Worm (Caenorhabditis elegans) whole organism, L4 larva: ENCODE results near the gene C16C8.25.
A peak's percentile ranks its signal among the peaks of the same experiment; 100 is the strongest.

ENCODE experiments used
- F10B5.3 ChIP-seq: sonication (generic microtip); optimal IDR thresholded peaks from 2 replicates; lab custom pipeline; 2016; ENCODE audit warnings: mild to moderate bottlenecking, missing genetic modification characterization, missing compliant biosample characterization
- F44E2.7 ChIP-seq: fragments of 200-800 bp; sonication (Bioruptor generic); IDR thresholded peaks from 2 replicates; pipeline ENCODE4 v2.1.2; 2022; ENCODE audit warnings: missing genetic modification characterization, missing compliant biosample characterization
- T26A8.4 ChIP-seq: fragments of 200-800 bp; sonication (Bioruptor generic); IDR thresholded peaks from 2 replicates; pipeline ENCODE4 v1.3.6; 2022; ENCODE audit warnings: missing genetic modification characterization, missing compliant biosample characterization
- Y48G9A.11 ChIP-seq: fragments of 200-800 bp; sonication (Bioruptor generic); IDR thresholded peaks from 2 replicates; pipeline ENCODE4 v1.3.6; 2022; ENCODE audit warnings: missing genetic modification reagents, missing genetic modification characterization, missing compliant biosample characterization
- Y75B8A.6 ChIP-seq: fragments of 200-800 bp; sonication (Bioruptor generic); IDR thresholded peaks from 2 replicates; pipeline ENCODE4 v1.3.6; 2022; ENCODE audit warnings: missing genetic modification reagents, missing genetic modification characterization, missing compliant biosample characterization
- ZK546.5 ChIP-seq, 2 experiments: sonication (generic microtip); optimal IDR thresholded peaks; 2 replicates each; lab custom pipeline; 2017; ENCODE audit warnings: missing biosample characterization in 2 of 2, missing genetic modification characterization in 2 of 2
- aha-1 ChIP-seq: fragments of 150-350 bp; peaks from one replicate; lab custom pipeline; 2014; ENCODE audit warnings: missing biosample characterization, missing genetic modification characterization
- arid-1 ChIP-seq: fragments of 200-800 bp; sonication (Bioruptor generic); conservative IDR thresholded peaks from 2 replicates; pipeline ENCODE4 v1.3.6; 2022; ENCODE audit warnings: missing genetic modification reagents, missing genetic modification characterization, missing compliant biosample characterization
- ces-1 ChIP-seq: fragments of 150-350 bp; sonication (generic microtip); optimal IDR thresholded peaks from 4 replicates; lab custom pipeline; 2014; ENCODE audit warnings: missing biosample characterization, missing genetic modification reagents, missing genetic modification characterization
- cey-2 ChIP-seq: sonication (generic microtip); optimal IDR thresholded peaks from 3 replicates; lab custom pipeline; 2017; ENCODE audit warnings: missing genetic modification characterization, mild to moderate bottlenecking, missing compliant biosample characterization, antibody characterized with exemption, borderline replicate concordance; ENCODE audit not compliant: insufficient read depth
- daf-12 ChIP-seq: fragments of 150-350 bp; optimal IDR thresholded peaks from 2 replicates; lab custom pipeline; 2014; ENCODE audit warnings: missing biosample characterization, missing genetic modification reagents, missing genetic modification characterization
- daf-8 ChIP-seq: fragments of 200-800 bp; sonication (Bioruptor generic); IDR thresholded peaks from 2 replicates; pipeline ENCODE4 v1.3.6; 2022; ENCODE audit warnings: missing genetic modification characterization, missing compliant biosample characterization
- dmd-6 ChIP-seq: fragments of 200-800 bp; sonication (Bioruptor generic); IDR thresholded peaks from 2 replicates; pipeline ENCODE4 v1.3.6; 2022; ENCODE audit warnings: missing genetic modification reagents, missing genetic modification characterization, missing compliant biosample characterization
- dmd-8 ChIP-seq: fragments of 200-800 bp; sonication (Bioruptor generic); IDR thresholded peaks from 2 replicates; pipeline ENCODE4 v1.3.6; 2022; ENCODE audit warnings: missing genetic modification characterization, missing compliant biosample characterization
- dmd-9 ChIP-seq: fragments of 200-800 bp; sonication (Bioruptor generic); IDR thresholded peaks from 2 replicates; pipeline ENCODE4 v1.3.6; 2022; ENCODE audit warnings: missing genetic modification reagents, missing genetic modification characterization, missing compliant biosample characterization
- egl-27 ChIP-seq: sonication (generic microtip); optimal IDR thresholded peaks from 3 replicates; lab custom pipeline; 2017; ENCODE audit warnings: missing biosample characterization, missing genetic modification reagents, missing genetic modification characterization
- hlh-11 ChIP-seq: fragments of 200-800 bp; sonication (Bioruptor generic); optimal IDR thresholded peaks from 2 replicates; lab custom pipeline; 2018; ENCODE audit warnings: mild to moderate bottlenecking, missing genetic modification characterization, missing compliant biosample characterization
- lin-15B ChIP-seq: fragments of 150-350 bp; sonication (generic microtip); optimal IDR thresholded peaks from 3 replicates; lab custom pipeline; 2014; ENCODE audit warnings: missing biosample characterization, missing genetic modification characterization
- lin-39 ChIP-seq: fragments of 150-350 bp; optimal IDR thresholded peaks from 2 replicates; lab custom pipeline; 2014; ENCODE audit warnings: missing biosample characterization, missing genetic modification reagents, missing genetic modification characterization
- mxl-3 ChIP-seq: fragments of 200-800 bp; sonication (Bioruptor generic); optimal IDR thresholded peaks from 2 replicates; lab custom pipeline; 2018; ENCODE audit warnings: mild to moderate bottlenecking, missing genetic modification characterization, missing compliant biosample characterization
- nhr-10 ChIP-seq: fragments of 150-350 bp; optimal IDR thresholded peaks from 2 replicates; lab custom pipeline; 2014; ENCODE audit warnings: missing biosample characterization, missing genetic modification characterization
- nhr-11 ChIP-seq: fragments of 150-350 bp; optimal IDR thresholded peaks from 2 replicates; lab custom pipeline; 2014; ENCODE audit warnings: missing biosample characterization, missing genetic modification characterization
- nhr-25 ChIP-seq: sonication (generic microtip); optimal IDR thresholded peaks from 2 replicates; lab custom pipeline; 2017; ENCODE audit warnings: missing genetic modification characterization, mild to moderate bottlenecking, missing compliant biosample characterization, antibody characterized with exemption, moderate library complexity, borderline replicate concordance; ENCODE audit not compliant: insufficient read depth
- nhr-28 ChIP-seq: fragments of 150-350 bp; optimal IDR thresholded peaks from 2 replicates; lab custom pipeline; 2014; ENCODE audit warnings: missing biosample characterization, missing genetic modification characterization
- nhr-41 ChIP-seq: fragments of 200-800 bp; sonication (Bioruptor generic); IDR thresholded peaks from 2 replicates; pipeline ENCODE4 v1.3.6; 2022; ENCODE audit warnings: missing genetic modification reagents, missing genetic modification characterization, missing compliant biosample characterization
- pha-4 ChIP-seq, 2 experiments: fragments of 150-350 bp in 1 of 2; fragments of 200-800 bp in 1 of 2; sonication (Bioruptor generic) in 1 of 2; IDR thresholded peaks in 1 of 2; optimal IDR thresholded peaks in 1 of 2; 2 replicates each; pipeline versions ENCODE4 v1.3.6 to Lab custom; 2014 to 2022; ENCODE audit warnings: missing genetic modification characterization in 2 of 2, missing genetic modification reagents in 2 of 2, missing biosample characterization in 1 of 2, missing compliant biosample characterization in 1 of 2
- php-3 ChIP-seq: fragments of 200-800 bp; sonication (Bioruptor generic); IDR thresholded peaks from 2 replicates; pipeline ENCODE4 v1.3.6; 2022; ENCODE audit warnings: missing genetic modification reagents, missing genetic modification characterization, missing compliant biosample characterization
- set-16 ChIP-seq: fragments of 200-800 bp; sonication (Bioruptor generic); IDR thresholded peaks from 2 replicates; pipeline ENCODE4 v1.3.6; 2022; ENCODE audit warnings: missing genetic modification reagents, missing genetic modification characterization, missing compliant biosample characterization
- snpc-4 ChIP-seq: fragments of 150-350 bp; optimal IDR thresholded peaks from 2 replicates; lab custom pipeline; 2014; ENCODE audit warnings: missing biosample characterization, missing genetic modification characterization
- spr-1 ChIP-seq: sonication (generic microtip); optimal IDR thresholded peaks from 2 replicates; lab custom pipeline; 2016; ENCODE audit warnings: mild to moderate bottlenecking, missing genetic modification characterization, missing compliant biosample characterization
- tra-1 ChIP-seq: fragments of 200-800 bp; sonication (Bioruptor generic); IDR thresholded peaks from 2 replicates; pipeline ENCODE4 v1.3.6; 2022; ENCODE audit warnings: missing genetic modification reagents, missing genetic modification characterization, missing compliant biosample characterization
- unc-130 ChIP-seq: sonication (generic microtip); optimal IDR thresholded peaks from 2 replicates; lab custom pipeline; 2016; ENCODE audit warnings: missing genetic modification reagents, missing genetic modification characterization, missing compliant biosample characterization
- unc-62 ChIP-seq, 3 experiments: fragments of 150-350 bp in 1 of 3; sonication (generic microtip); optimal IDR thresholded peaks in 2 of 3; peaks in 1 of 3; 1 replicate in 1 of 3; 2 replicates in 2 of 3; lab custom pipeline; 2014 to 2017; ENCODE audit warnings: missing biosample characterization in 3 of 3, missing genetic modification characterization in 3 of 3, missing genetic modification reagents in 3 of 3, missing genotype in 1 of 3
- vab-7 ChIP-seq: fragments of 200-800 bp; sonication (Bioruptor generic); IDR thresholded peaks from 2 replicates; pipeline ENCODE4 v1.3.6; 2022; ENCODE audit warnings: missing genetic modification reagents, missing genetic modification characterization, missing compliant biosample characterization
- zfp-3 ChIP-seq: fragments of 200-800 bp; sonication (Bioruptor generic); conservative IDR thresholded peaks from 2 replicates; pipeline ENCODE4 v1.3.6; 2022; ENCODE audit warnings: missing genetic modification reagents, missing genetic modification characterization, missing compliant biosample characterization
- ztf-7 ChIP-seq: fragments of 150-350 bp; optimal IDR thresholded peaks from 2 replicates; lab custom pipeline; 2014; ENCODE audit warnings: missing biosample characterization, missing genetic modification characterization

C16C8.25 gene

DNA sequence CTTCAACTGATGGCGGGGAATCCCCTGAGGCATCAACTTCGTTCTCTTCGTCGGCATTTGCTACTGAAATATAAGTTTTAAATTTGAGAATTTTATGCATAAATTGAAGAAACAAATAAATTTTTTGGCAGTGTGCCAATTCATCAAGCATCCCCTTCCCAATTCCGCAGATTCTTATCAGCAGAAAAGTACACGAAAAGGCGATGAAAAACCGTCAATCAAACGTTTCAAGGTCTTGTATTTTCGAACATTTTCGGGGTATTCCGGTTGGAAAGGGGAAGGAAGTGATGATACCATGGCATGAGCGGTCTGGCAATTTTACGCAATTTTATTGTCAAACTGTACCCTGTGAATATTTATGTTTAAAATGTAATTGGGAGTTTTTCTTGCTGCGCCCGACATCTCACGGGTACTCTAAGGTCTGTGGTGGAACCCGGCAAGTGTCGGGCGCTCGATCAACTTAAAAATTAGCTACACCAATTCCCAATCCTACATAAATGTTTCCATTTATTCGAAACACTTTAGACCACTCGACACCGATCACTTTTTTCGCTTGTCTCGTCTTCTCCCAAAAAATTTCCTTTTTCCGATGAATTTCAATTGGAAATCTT is 14.0 kb upstream of the C16C8.25 start:
- TF ChIP-seq spr-1, result no peak
- no peak for TF ChIP-seq mxl-3
- TF ChIP-seq nhr-25 (tag; lab: Kevin White, UChicago), result peak; percentile 16
- TF ChIP-seq tra-1 (GFP tag; lab: Robert Waterston, UW), result no peak
- TF ChIP-seq php-3 (GFP tag; lab: Robert Waterston, UW), result no peak
- TF ChIP-seq nhr-11 (tag; lab: Kevin White, UChicago), result no peak
- no peak for TF ChIP-seq zfp-3 (GFP tag; lab: Robert Waterston, UW)
- no peak for TF ChIP-seq ztf-7 (tag; lab: Kevin White, UChicago)
- no peak for TF ChIP-seq ces-1 (GFP tag; lab: Kevin White, UChicago)
- TF ChIP-seq F10B5.3 (tag; lab: Kevin White, UChicago), result no peak
- TF ChIP-seq dmd-8, result no peak
- peak; percentile 55 for TF ChIP-seq dmd-6 (GFP tag; lab: Robert Waterston, UW)
- no peak for TF ChIP-seq Y48G9A.11 (GFP tag; lab: Robert Waterston, UW)
- TF ChIP-seq unc-62 (GFP tag; optimal IDR thresholded peaks at IDR 0.05 in 1 of 2; lab: Kevin White, UChicago), result peak in 1 of 2 experiments; percentile 30
- no peak for TF ChIP-seq unc-62 (tag; optimal IDR thresholded peaks at IDR 0.05; lab: Kevin White, UChicago)
- TF ChIP-seq lin-39, result no peak
- no peak for TF ChIP-seq lin-15B (tag; lab: Kevin White, UChicago)
- TF ChIP-seq nhr-41 (GFP tag; lab: Robert Waterston, UW), result no peak
- peak; percentile 34 for TF ChIP-seq nhr-28 (tag; lab: Kevin White, UChicago)
- TF ChIP-seq egl-27 (tag; lab: Kevin White, UChicago), result no peak
- peak; percentile 16 for TF ChIP-seq snpc-4 (tag; lab: Kevin White, UChicago)
- TF ChIP-seq Y75B8A.6 (GFP tag; lab: Robert Waterston, UW), result no peak
- no peak for TF ChIP-seq hlh-11 (tag; lab: Kevin White, UChicago)
- TF ChIP-seq cey-2, result no peak

DNA sequence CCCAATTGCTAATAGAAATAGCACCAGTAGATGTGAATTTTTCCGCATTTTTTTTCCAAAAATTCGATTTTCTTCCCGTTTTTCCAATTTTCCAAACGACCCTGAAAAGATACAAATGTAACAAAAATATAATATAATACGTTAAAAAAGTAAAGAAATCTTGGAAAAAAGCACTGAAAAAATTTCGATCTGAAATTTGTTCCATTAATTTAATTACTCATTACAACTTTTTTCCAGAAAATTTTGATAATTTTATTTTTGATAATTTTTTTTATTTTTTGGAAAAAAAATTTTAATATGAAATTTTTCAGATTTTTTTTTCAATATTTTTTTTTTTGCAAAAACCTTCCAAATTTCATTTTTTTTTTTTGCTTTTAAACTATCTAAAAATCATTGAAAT is 12.6 kb upstream of the C16C8.25 start, which contains the start of gene skpo-2:
TSS of gene skpo-2 (minus strand) at position 101 of the 400 bp plus-strand sequence.
- TF ChIP-seq dmd-6 (GFP tag; lab: Robert Waterston, UW) (no peak), arid-1 (no peak), T26A8.4 (GFP tag; lab: Robert Waterston, UW) (no peak), nhr-25 (tag; lab: Kevin White, UChicago) (no peak), nhr-10 (no peak), daf-8 (GFP tag; lab: Robert Waterston, UW) (no peak), Y75B8A.6 (GFP tag; lab: Robert Waterston, UW) (no peak), pha-4 (GFP tag; IDR thresholded peaks at IDR 0.05; lab: Robert Waterston, UW) (no peak), pha-4 (tag; optimal IDR thresholded peaks at IDR 0.05; lab: Kevin White, UChicago) (no peak), hlh-11 (tag; lab: Kevin White, UChicago) (no peak), ZK546.5 (tag; optimal IDR thresholded peaks at IDR 0.05; lab: Kevin White, UChicago) (no peak), F44E2.7 (GFP tag; lab: Robert Waterston, UW) (no peak)

DNA sequence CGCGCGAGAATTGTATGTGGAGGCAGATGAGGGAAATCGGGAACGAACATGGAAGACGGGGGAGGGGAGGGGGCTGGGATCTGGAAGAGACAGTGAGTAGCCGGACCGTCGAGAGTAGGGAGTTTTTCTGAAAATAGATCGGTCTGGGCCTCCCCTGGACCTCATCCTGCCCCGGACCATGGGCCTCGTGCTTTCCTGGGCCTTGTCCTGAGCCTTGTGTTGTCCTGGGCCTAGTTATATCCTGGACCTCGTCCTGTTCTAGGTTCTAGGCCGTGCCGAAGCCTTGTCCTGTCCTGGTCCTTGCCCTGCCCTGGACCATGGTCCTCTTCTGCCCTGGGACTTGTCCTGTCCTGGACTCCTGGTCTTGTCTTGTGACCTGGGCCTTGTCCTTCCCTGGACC is 11.6 kb upstream of the C16C8.25 start:
- TF ChIP-seq set-16 (GFP tag; lab: Robert Waterston, UW) (peak; percentile 77), dmd-9 (GFP tag; lab: Robert Waterston, UW) (no peak)
- TF ChIP-seq, all 104 proteins: peak for 1

DNA sequence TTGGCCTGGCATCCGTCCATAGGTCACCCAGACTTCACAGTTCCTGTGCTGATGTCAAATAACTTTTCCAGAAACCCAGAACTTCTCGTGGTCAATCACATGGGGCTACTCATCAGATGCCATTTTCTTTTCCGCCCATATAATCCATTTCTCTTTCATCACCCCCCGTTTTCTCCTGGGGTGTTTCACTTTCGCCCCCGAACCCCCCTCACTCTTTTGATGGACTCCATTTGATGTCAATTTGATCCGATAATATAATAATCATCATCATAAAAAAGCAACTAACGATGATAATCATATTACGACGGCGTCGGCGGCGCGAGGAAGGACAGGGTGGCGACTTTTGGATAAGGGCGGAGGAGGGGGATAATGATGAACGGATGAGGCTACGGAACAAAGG is 10.8 kb upstream of the C16C8.25 start:
- no peak for TF ChIP-seq unc-130 (GFP tag; lab: Kevin White, UChicago)
- TF ChIP-seq vab-7 (GFP tag; lab: Robert Waterston, UW), result no peak
- no peak for TF ChIP-seq aha-1
- TF ChIP-seq daf-12, result no peak
- TF ChIP-seq hlh-11 (tag; lab: Kevin White, UChicago), result peak; percentile 2
